Worm (Caenorhabditis elegans) whole organism, L1 larva: ENCODE results near the gene znf-622.
A peak's percentile ranks its signal among the peaks of the same experiment; 100 is the strongest.

ENCODE experiments used
- C16A3.4 ChIP-seq: fragments of 150-350 bp; optimal IDR thresholded peaks from 2 replicates; lab custom pipeline; 2014; ENCODE audit warnings: missing biosample characterization, missing genetic modification characterization
- C34B4.2 ChIP-seq: sonication (generic microtip); optimal IDR thresholded peaks from 2 replicates; lab custom pipeline; 2017; ENCODE audit warnings: mild to moderate bottlenecking, missing genetic modification characterization, missing compliant biosample characterization
- F16B12.6 ChIP-seq: fragments of 150-350 bp; optimal IDR thresholded peaks from 2 replicates; lab custom pipeline; 2014; ENCODE audit warnings: missing biosample characterization, missing genetic modification characterization
- Y116A8C.19 ChIP-seq: sonication (generic microtip); optimal IDR thresholded peaks from 2 replicates; lab custom pipeline; 2016; ENCODE audit warnings: missing compliant biosample characterization, missing genetic modification characterization, borderline replicate concordance
- aha-1 ChIP-seq: fragments of 150-350 bp; optimal IDR thresholded peaks from 2 replicates; lab custom pipeline; 2014; ENCODE audit warnings: missing biosample characterization, missing genetic modification characterization
- alr-1 ChIP-seq: fragments of 200-800 bp; sonication (Bioruptor generic); optimal IDR thresholded peaks from 2 replicates; lab custom pipeline; 2018; ENCODE audit warnings: borderline replicate concordance, mild to moderate bottlenecking, missing genetic modification characterization, missing compliant biosample characterization
- ama-1 ChIP-seq: fragments of 150-350 bp; optimal IDR thresholded peaks from 2 replicates; lab custom pipeline; 2014
- blmp-1 ChIP-seq: fragments of 150-350 bp; optimal IDR thresholded peaks from 2 replicates; lab custom pipeline; 2014; ENCODE audit warnings: missing biosample characterization, missing genetic modification characterization
- ceh-82 ChIP-seq, 3 experiments: fragments of 150-350 bp in 1 of 3; sonication (generic microtip) in 2 of 3; optimal IDR thresholded peaks; 2 replicates each; lab custom pipeline; 2014 to 2017; ENCODE audit warnings: missing biosample characterization in 3 of 3, missing genetic modification characterization in 3 of 3
- ceh-88 ChIP-seq: fragments of 200-800 bp; sonication (Bioruptor generic); IDR thresholded peaks from 2 replicates; pipeline ENCODE4 v1.3.6; 2022; ENCODE audit warnings: missing genetic modification characterization, missing compliant biosample characterization
- ceh-90 ChIP-seq: sonication (generic microtip); optimal IDR thresholded peaks from 2 replicates; lab custom pipeline; 2016; ENCODE audit warnings: missing genetic modification characterization, missing compliant biosample characterization
- ces-1 ChIP-seq: fragments of 150-350 bp; optimal IDR thresholded peaks from 2 replicates; lab custom pipeline; 2014; ENCODE audit warnings: missing biosample characterization, missing genetic modification reagents, missing genetic modification characterization
- efl-3 ChIP-seq: fragments of 200-800 bp; sonication (Bioruptor generic); optimal IDR thresholded peaks from 2 replicates; lab custom pipeline; 2018; ENCODE audit warnings: mild to moderate bottlenecking, missing genetic modification characterization, missing compliant biosample characterization
- egl-13 ChIP-seq: sonication (generic microtip); optimal IDR thresholded peaks from 2 replicates; lab custom pipeline; 2016; ENCODE audit warnings: missing genotype, missing genetic modification reagents, missing genetic modification characterization, missing compliant biosample characterization
- egl-27 ChIP-seq, 2 experiments: fragments of 150-350 bp in 1 of 2; sonication (generic microtip); optimal IDR thresholded peaks; 3 replicates each; lab custom pipeline; 2017 to 2018; ENCODE audit warnings: missing biosample characterization in 2 of 2, missing genetic modification characterization in 2 of 2, missing genetic modification reagents in 2 of 2
- fkh-4 ChIP-seq: sonication (generic microtip); optimal IDR thresholded peaks from 2 replicates; lab custom pipeline; 2016; ENCODE audit warnings: missing compliant biosample characterization, missing genetic modification characterization, borderline replicate concordance
- fkh-8 ChIP-seq: sonication (generic microtip); optimal IDR thresholded peaks from 2 replicates; lab custom pipeline; 2016; ENCODE audit warnings: mild to moderate bottlenecking, missing genetic modification characterization, missing compliant biosample characterization
- fos-1 ChIP-seq: fragments of 150-350 bp; optimal IDR thresholded peaks from 2 replicates; lab custom pipeline; 2014; ENCODE audit warnings: missing biosample characterization, missing genetic modification characterization
- grh-1 ChIP-seq: fragments of 200-800 bp; sonication (Bioruptor generic); IDR thresholded peaks from 2 replicates; pipeline ENCODE4 v1.3.6; 2022; ENCODE audit warnings: missing genetic modification reagents, missing genetic modification characterization, missing compliant biosample characterization
- hlh-17 ChIP-seq: fragments of 200-800 bp; sonication (Bioruptor generic); optimal IDR thresholded peaks from 2 replicates; lab custom pipeline; 2018; ENCODE audit warnings: missing genetic modification characterization, mild to moderate bottlenecking, missing compliant biosample characterization, moderate library complexity, borderline replicate concordance
- hlh-4 ChIP-seq: sonication (generic microtip); optimal IDR thresholded peaks from 2 replicates; lab custom pipeline; 2016; ENCODE audit warnings: mild to moderate bottlenecking, missing genetic modification characterization, missing compliant biosample characterization
- hpl-2 ChIP-seq: fragments of 150-350 bp; optimal IDR thresholded peaks from 2 replicates; lab custom pipeline; 2014; ENCODE audit warnings: missing biosample characterization, missing genetic modification reagents, missing genetic modification characterization
- irx-1 ChIP-seq: sonication (generic microtip); optimal IDR thresholded peaks from 2 replicates; lab custom pipeline; 2016; ENCODE audit warnings: missing genetic modification characterization, missing compliant biosample characterization
- lin-13 ChIP-seq: fragments of 150-350 bp; optimal IDR thresholded peaks from 2 replicates; lab custom pipeline; 2014; ENCODE audit warnings: missing biosample characterization, missing genetic modification reagents, missing genetic modification characterization
- lin-14 ChIP-seq: fragments of 200-800 bp; sonication (Bioruptor generic); optimal IDR thresholded peaks from 2 replicates; lab custom pipeline; 2018; ENCODE audit warnings: mild to moderate bottlenecking, missing genetic modification characterization, moderate library complexity, missing compliant biosample characterization
- lin-15B ChIP-seq: fragments of 150-350 bp; sonication (generic microtip); optimal IDR thresholded peaks from 3 replicates; lab custom pipeline; 2014; ENCODE audit warnings: missing biosample characterization, missing genetic modification characterization
- lin-39 ChIP-seq: fragments of 150-350 bp; optimal IDR thresholded peaks from 2 replicates; lab custom pipeline; 2014; ENCODE audit warnings: missing biosample characterization, missing genetic modification reagents, missing genetic modification characterization
- lsy-2 ChIP-seq, 2 experiments: fragments of 150-350 bp; optimal IDR thresholded peaks; 2 replicates each; lab custom pipeline; 2014; ENCODE audit warnings: missing biosample characterization in 2 of 2, missing genetic modification characterization in 2 of 2
- mdl-1 ChIP-seq, 2 experiments: fragments of 150-350 bp; optimal IDR thresholded peaks; 2 replicates each; lab custom pipeline; 2014 to 2017; ENCODE audit warnings: missing biosample characterization in 2 of 2, missing genetic modification characterization in 2 of 2, inconsistent platforms in 1 of 2
- mef-2 ChIP-seq: fragments of 150-350 bp; optimal IDR thresholded peaks from 2 replicates; lab custom pipeline; 2014; ENCODE audit warnings: missing biosample characterization, missing genetic modification characterization
- mep-1 ChIP-seq: fragments of 150-350 bp; optimal IDR thresholded peaks from 2 replicates; lab custom pipeline; 2014; ENCODE audit warnings: missing biosample characterization, missing genetic modification characterization
- nhr-28 ChIP-seq: fragments of 150-350 bp; optimal IDR thresholded peaks from 2 replicates; lab custom pipeline; 2014; ENCODE audit warnings: missing biosample characterization, missing genetic modification characterization
- nhr-47 ChIP-seq: sonication (generic microtip); optimal IDR thresholded peaks from 2 replicates; lab custom pipeline; 2016; ENCODE audit warnings: mild to moderate bottlenecking, missing genetic modification characterization, moderate library complexity, missing compliant biosample characterization
- nhr-71 ChIP-seq: sonication (generic microtip); optimal IDR thresholded peaks from 2 replicates; lab custom pipeline; 2016; ENCODE audit warnings: mild to moderate bottlenecking, missing genetic modification characterization, moderate library complexity, missing compliant biosample characterization
- nhr-76 ChIP-seq: sonication (generic microtip); optimal IDR thresholded peaks from 2 replicates; lab custom pipeline; 2017; ENCODE audit warnings: missing biosample characterization, missing genetic modification characterization
- nhr-77 ChIP-seq: fragments of 150-350 bp; optimal IDR thresholded peaks from 2 replicates; lab custom pipeline; 2014; ENCODE audit warnings: missing biosample characterization, missing genetic modification characterization
- nhr-85 ChIP-seq: sonication (generic microtip); peaks from one replicate; lab custom pipeline; 2016; ENCODE audit warnings: missing genetic modification characterization, inconsistent platforms, missing compliant biosample characterization
- pag-3 ChIP-seq: sonication (generic microtip); optimal IDR thresholded peaks from 2 replicates; lab custom pipeline; 2017; ENCODE audit warnings: missing genetic modification characterization, mild to moderate bottlenecking, missing compliant biosample characterization, antibody characterized with exemption, borderline replicate concordance; ENCODE audit not compliant: insufficient read depth
- skn-1 ChIP-seq: fragments of 150-350 bp; optimal IDR thresholded peaks from 2 replicates; lab custom pipeline; 2014; ENCODE audit warnings: missing biosample characterization, missing genetic modification characterization
- snpc-4 ChIP-seq: fragments of 150-350 bp; optimal IDR thresholded peaks from 2 replicates; lab custom pipeline; 2014; ENCODE audit warnings: missing biosample characterization, missing genetic modification characterization
- snu-23 ChIP-seq: sonication (generic microtip); optimal IDR thresholded peaks from 2 replicates; lab custom pipeline; 2016; ENCODE audit warnings: missing genetic modification characterization, missing compliant biosample characterization
- sox-4 ChIP-seq: sonication (generic microtip); optimal IDR thresholded peaks from 2 replicates; lab custom pipeline; 2016; ENCODE audit warnings: missing genetic modification characterization, missing compliant biosample characterization
- sptf-1 ChIP-seq: fragments of 150-350 bp; optimal IDR thresholded peaks from 2 replicates; lab custom pipeline; 2014; ENCODE audit warnings: missing biosample characterization, missing genetic modification characterization
- sup-37 ChIP-seq: fragments of 200-800 bp; sonication (Bioruptor generic); optimal IDR thresholded peaks from 2 replicates; lab custom pipeline; 2018; ENCODE audit warnings: mild to moderate bottlenecking, missing genetic modification characterization, missing compliant biosample characterization
- swsn-7 ChIP-seq: sonication (generic microtip); optimal IDR thresholded peaks from 2 replicates; lab custom pipeline; 2016; ENCODE audit warnings: missing genetic modification characterization, missing compliant biosample characterization
- tbx-2 ChIP-seq: sonication (generic microtip); optimal IDR thresholded peaks from 2 replicates; lab custom pipeline; 2016; ENCODE audit warnings: missing genetic modification characterization, missing compliant biosample characterization
- tlp-1 ChIP-seq: fragments of 150-350 bp; optimal IDR thresholded peaks from 2 replicates; lab custom pipeline; 2014; ENCODE audit warnings: missing biosample characterization, missing genetic modification characterization
- unc-130 ChIP-seq: fragments of 150-350 bp; optimal IDR thresholded peaks from 2 replicates; lab custom pipeline; 2017; ENCODE audit warnings: missing biosample characterization, missing genetic modification characterization, inconsistent platforms
- unc-30 ChIP-seq: sonication (generic microtip); optimal IDR thresholded peaks from 2 replicates; lab custom pipeline; 2017; ENCODE audit warnings: missing biosample characterization, missing genetic modification characterization
- unc-62 ChIP-seq: fragments of 150-350 bp; optimal IDR thresholded peaks from 2 replicates; lab custom pipeline; 2014; ENCODE audit warnings: missing biosample characterization, missing genetic modification reagents, missing genetic modification characterization
- unc-86 ChIP-seq: sonication (generic microtip); optimal IDR thresholded peaks from 2 replicates; lab custom pipeline; 2016; ENCODE audit warnings: missing genetic modification characterization, missing compliant biosample characterization
- unc-98 ChIP-seq: fragments of 200-800 bp; sonication (Bioruptor generic); IDR thresholded peaks from 2 replicates; pipeline ENCODE4 v1.3.6; 2022; ENCODE audit warnings: missing genetic modification characterization, missing compliant biosample characterization
- ztf-11 ChIP-seq, 2 experiments: sonication (generic microtip); optimal IDR thresholded peaks; 2 replicates each; lab custom pipeline; 2016 to 2017; ENCODE audit warnings: missing genetic modification characterization in 2 of 2, missing biosample characterization in 1 of 2, missing compliant biosample characterization in 1 of 2
- ztf-4 ChIP-seq: fragments of 150-350 bp; optimal IDR thresholded peaks from 2 replicates; lab custom pipeline; 2014; ENCODE audit warnings: missing biosample characterization, missing genetic modification characterization

znf-622 gene

DNA sequence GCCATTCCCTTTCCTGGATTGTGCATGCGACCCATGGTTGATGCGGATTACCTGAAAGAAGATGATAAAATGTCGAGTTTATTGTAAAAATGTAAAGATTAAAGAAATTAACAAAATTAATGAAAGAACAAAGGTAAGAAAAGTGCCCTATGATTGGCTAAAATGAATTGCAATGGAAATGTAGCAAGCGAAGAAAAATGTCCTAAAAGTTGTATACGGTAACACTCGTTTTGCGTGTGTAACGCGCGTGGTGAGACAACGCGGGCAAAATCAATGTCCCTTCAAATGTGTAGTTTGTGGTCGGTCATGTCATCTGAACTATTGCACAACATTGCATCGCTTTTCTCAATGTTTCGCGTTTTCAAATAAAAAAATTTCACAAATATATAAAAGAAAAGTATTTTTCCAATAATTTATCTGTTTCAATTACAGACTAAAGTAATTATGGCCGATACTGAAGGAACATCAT, 6.5 kb upstream of the znf-622 start, which contains the start of the genes rps-13 and nfx-1 (continued):
- TF ChIP-seq ceh-90 = peak; percentile 4
- peak in 1 of 2 experiments; percentile 85 for TF ChIP-seq mdl-1 (tag; optimal IDR thresholded peaks at IDR 0.05; lab: Kevin White, UChicago)
- TF ChIP-seq nhr-71 (tag; lab: Kevin White, UChicago) = peak; percentile 87
- TF ChIP-seq efl-3 (GFP tag; lab: Kevin White, UChicago) = no peak
- TF ChIP-seq sox-4 (tag; lab: Kevin White, UChicago) = no peak
- TF ChIP-seq blmp-1 = peak; percentile 63
- no peak for TF ChIP-seq ztf-11 (tag; optimal IDR thresholded peaks at IDR 0.05; lab: Kevin White, UChicago)
- TF ChIP-seq unc-62 (GFP tag; lab: Kevin White, UChicago) = no peak
- TF ChIP-seq skn-1 = peak; percentile 92
- TF ChIP-seq sptf-1 (tag; lab: Kevin White, UChicago) = no peak
- TF ChIP-seq egl-13 = peak; percentile 33
- peak; percentile 78 for TF ChIP-seq mep-1 (tag; lab: Kevin White, UChicago)
- peak; percentile 46 for TF ChIP-seq ama-1
- peak; percentile 56 for TF ChIP-seq nhr-77 (tag; lab: Kevin White, UChicago)
- TF ChIP-seq unc-130 (tag; lab: Kevin White, UChicago) = peak; percentile 94
- no peak for TF ChIP-seq mef-2 (tag; lab: Kevin White, UChicago)
- TF ChIP-seq ztf-4 (tag; lab: Kevin White, UChicago) = peak; percentile 74
- peak; percentile 62 for TF ChIP-seq fkh-8 (tag; lab: Kevin White, UChicago)
- TF ChIP-seq C34B4.2 = no peak
- TF ChIP-seq nhr-28 (tag; lab: Kevin White, UChicago) = no peak
- TF ChIP-seq pag-3 = no peak
- TF ChIP-seq ces-1 (GFP tag; lab: Kevin White, UChicago) = no peak
- TF ChIP-seq lin-14 (GFP tag; lab: Kevin White, UChicago) = peak; percentile 75
- TF ChIP-seq F16B12.6 (tag; lab: Kevin White, UChicago) = peak; percentile 76
- TF ChIP-seq hlh-17 (GFP tag; lab: Kevin White, UChicago) = no peak
- no peak for TF ChIP-seq unc-98 (GFP tag; lab: Robert Waterston, UW)
- TF ChIP-seq ceh-88 (GFP tag; lab: Robert Waterston, UW) = no peak; the same call in 1 of the 2 replicates
- TF ChIP-seq sup-37 = no peak
- no peak for TF ChIP-seq lin-39
- TF ChIP-seq fos-1 (tag; lab: Kevin White, UChicago) = peak; percentile 80
- TF ChIP-seq snu-23 (GFP tag; lab: Kevin White, UChicago) = peak; percentile 87
- TF ChIP-seq unc-30 (tag; lab: Kevin White, UChicago) = no peak
- peak; percentile 98 to 99 for TF ChIP-seq lsy-2 (tag; optimal IDR thresholded peaks at IDR 0.05; lab: Kevin White, UChicago)
- peak; percentile 81 for TF ChIP-seq nhr-47 (tag; lab: Kevin White, UChicago)
- no peak for TF ChIP-seq tlp-1 (tag; lab: Kevin White, UChicago)
- peak; percentile 55 for TF ChIP-seq lin-15B
- peak; percentile 1 for TF ChIP-seq hpl-2 (GFP tag; lab: Kevin White, UChicago)
- no peak for TF ChIP-seq grh-1 (GFP tag; lab: Robert Waterston, UW)
- no peak for TF ChIP-seq aha-1 (tag; lab: Kevin White, UChicago)
- no peak for TF ChIP-seq hlh-4
- no peak for TF ChIP-seq nhr-76 (tag; lab: Kevin White, UChicago)
- TF ChIP-seq C16A3.4 = no peak
- peak; percentile 70 for TF ChIP-seq tbx-2 (tag; lab: Kevin White, UChicago)
- peak; percentile 66 for TF ChIP-seq snpc-4 (tag; lab: Kevin White, UChicago)
- no peak for TF ChIP-seq egl-27 (tag; optimal IDR thresholded peaks at IDR 0.05; lab: Kevin White, UChicago)
- TF ChIP-seq Y116A8C.19 (tag; lab: Kevin White, UChicago) = no peak
- TF ChIP-seq alr-1 (tag; lab: Kevin White, UChicago) = no peak
- peak; percentile 86 for TF ChIP-seq lin-13 (GFP tag; lab: Kevin White, UChicago)
- peak; percentile 70 for TF ChIP-seq swsn-7 (tag; lab: Kevin White, UChicago)
- TF ChIP-seq irx-1 = peak; percentile 58
- peak; percentile 58 for TF ChIP-seq unc-86
- TF ChIP-seq fkh-4 (tag; lab: Kevin White, UChicago) = no peak
- peak; percentile 89 for TF ChIP-seq nhr-85 (tag; lab: Kevin White, UChicago)
- peak; percentile 66 to 90 (median 79) for TF ChIP-seq ceh-82 (tag; optimal IDR thresholded peaks at IDR 0.05; lab: Kevin White, UChicago)
